Fruit fly (Drosophila melanogaster): Measurements from ENCODE around the gene CenG1A.

Gene CenG1A

DNA sequence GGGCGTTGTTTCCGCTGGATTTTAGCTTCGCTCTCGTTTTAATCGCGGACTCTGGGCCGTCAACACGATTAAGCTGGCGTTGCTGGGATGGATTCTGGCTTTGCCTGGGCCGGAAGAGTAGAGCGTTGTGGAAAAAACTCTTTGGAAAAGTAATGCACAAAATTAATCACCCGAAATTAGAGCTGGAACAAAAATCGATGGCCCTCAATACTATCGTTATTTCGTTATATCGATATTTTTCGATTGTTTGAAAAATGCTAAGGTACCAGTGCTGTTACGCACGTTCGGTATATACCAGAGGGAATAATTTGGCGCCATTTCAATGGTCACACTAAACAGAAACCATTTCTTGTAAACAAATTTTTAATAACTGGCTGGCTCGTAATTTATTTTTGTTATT is 5.8 kb upstream of the CenG1A start, which contains the start of the genes Arpc1 and Orc5 (continued):
- TF ChIP-seq slou (GFP tag; optimal IDR thresholded peaks at IDR 0.05): no peak
- TF ChIP-seq stwl (tag; optimal IDR thresholded peaks at IDR 0.05): peak; percentile 48
- no peak for TF ChIP-seq CG43689 (GFP tag; IDR thresholded peaks at IDR 0.05)
- TF ChIP-seq CG10462 (GFP tag; optimal IDR thresholded peaks at IDR 0.05): no peak
- no peak for TF ChIP-seq CG32767 (GFP tag; IDR thresholded peaks at IDR 0.05)
- no peak for TF ChIP-seq Dip3 (GFP tag; optimal IDR thresholded peaks at IDR 0.05)
- no peak for TF ChIP-seq Hr39 (optimal IDR thresholded peaks at IDR 0.05)
- no peak for TF ChIP-seq Dbx (GFP tag; IDR thresholded peaks at IDR 0.05)
- TF ChIP-seq CTCF (GFP tag; optimal IDR thresholded peaks at IDR 0.05): no peak
- no peak for TF ChIP-seq CG15479 (GFP tag; optimal IDR thresholded peaks at IDR 0.05)
- no peak for TF ChIP-seq CG6254 (GFP tag; optimal IDR thresholded peaks at IDR 0.05)
- no peak for TF ChIP-seq wor (GFP tag; IDR thresholded peaks at IDR 0.05)
- TF ChIP-seq CG31441 (GFP tag; IDR thresholded peaks at IDR 0.05): no peak
- no peak for TF ChIP-seq bowl (GFP tag; IDR thresholded peaks at IDR 0.05)
- TF ChIP-seq CG1603 (tag; optimal IDR thresholded peaks at IDR 0.05): no peak
- TF ChIP-seq CG15073 (GFP tag; optimal IDR thresholded peaks at IDR 0.05): no peak
- TF ChIP-seq CG11695 (GFP tag; IDR thresholded peaks at IDR 0.05): no peak
- TF ChIP-seq Fer2 (tag; optimal IDR thresholded peaks at IDR 0.05): no peak
- TF ChIP-seq Dfd (GFP tag; optimal IDR thresholded peaks at IDR 0.05): no peak
- TF ChIP-seq br (optimal IDR thresholded peaks at IDR 0.05): no peak
- TF ChIP-seq Blimp-1 (GFP tag; optimal IDR thresholded peaks at IDR 0.05): no peak
- no peak for TF ChIP-seq pfk (GFP tag; optimal IDR thresholded peaks at IDR 0.05)
- TF ChIP-seq BEAF-32 (GFP tag; optimal IDR thresholded peaks at IDR 0.05): peak; percentile 96
- no peak for TF ChIP-seq Hr3 (GFP tag; optimal IDR thresholded peaks at IDR 0.05)
- TF ChIP-seq sens-2 (GFP tag; IDR thresholded peaks at IDR 0.05): no peak
- peak; percentile 79 for TF ChIP-seq CG12659 (GFP tag; optimal IDR thresholded peaks at IDR 0.05)
- TF ChIP-seq CG15269 (tag; optimal IDR thresholded peaks at IDR 0.05): no peak
- TF ChIP-seq gce (GFP tag; IDR thresholded peaks at IDR 0.05): no peak
- TF ChIP-seq CG7556 (GFP tag; optimal IDR thresholded peaks at IDR 0.05): no peak
- no peak for TF ChIP-seq Ssrp (tag; optimal IDR thresholded peaks at IDR 0.05)
- no peak for TF ChIP-seq z (GFP tag; IDR thresholded peaks at IDR 0.05)
- no peak for TF ChIP-seq CG7745 (tag; optimal IDR thresholded peaks at IDR 0.05)
- TF ChIP-seq tap (tag; optimal IDR thresholded peaks at IDR 0.05): no peak
- TF ChIP-seq Ets97D (GFP tag; optimal IDR thresholded peaks at IDR 0.05): peak; percentile 62
- TF ChIP-seq ato (GFP tag; IDR thresholded peaks at IDR 0.05; ENCODE audit: partially characterized antibody): peak; percentile 81
- TF ChIP-seq ase (GFP tag; IDR thresholded peaks at IDR 0.05): no peak
- TF ChIP-seq Mes4 (GFP tag; optimal IDR thresholded peaks at IDR 0.05): no peak
- no peak for TF ChIP-seq CG10959 (GFP tag; IDR thresholded peaks at IDR 0.05)
- TF ChIP-seq Dp (GFP tag; optimal IDR thresholded peaks at IDR 0.05): peak; percentile 88
- TF ChIP-seq CG9817 (tag; optimal IDR thresholded peaks at IDR 0.05): no peak
- TF ChIP-seq p53 (GFP tag; optimal IDR thresholded peaks at IDR 0.05): no peak
- TF ChIP-seq CG3407 (GFP tag; optimal IDR thresholded peaks at IDR 0.05): no peak
- no peak for TF ChIP-seq CG10654 (GFP tag; optimal IDR thresholded peaks at IDR 0.05)
- TF ChIP-seq Meics (GFP tag; optimal IDR thresholded peaks at IDR 0.05): no peak
- no peak for TF ChIP-seq slbo (GFP tag; IDR thresholded peaks at IDR 0.05)
- TF ChIP-seq HLH4C (GFP tag; IDR thresholded peaks at IDR 0.05; ENCODE audit: partially characterized antibody): peak; percentile 77
- no peak for TF ChIP-seq cg (GFP tag; optimal IDR thresholded peaks at IDR 0.05)
- TF ChIP-seq ash1 (GFP tag; optimal IDR thresholded peaks at IDR 0.05): no peak
- TF ChIP-seq CG8765 (GFP tag; IDR thresholded peaks at IDR 0.05): no peak
- TF ChIP-seq MBD-R2 (GFP tag; IDR thresholded peaks at IDR 0.05): peak; percentile 90
- no peak for TF ChIP-seq CG16779 (GFP tag; IDR thresholded peaks at IDR 0.05)
- TF ChIP-seq bsh (GFP tag; optimal IDR thresholded peaks at IDR 0.05): no peak
- TF ChIP-seq CG14050 (GFP tag; IDR thresholded peaks at IDR 0.05): no peak
- no peak for TF ChIP-seq croc (GFP tag; conservative IDR thresholded peaks at IDR 0.05)

Data from whole organism, embryonic.